Worm (Caenorhabditis elegans): ENCODE data around the gene lap-1.

DNA sequence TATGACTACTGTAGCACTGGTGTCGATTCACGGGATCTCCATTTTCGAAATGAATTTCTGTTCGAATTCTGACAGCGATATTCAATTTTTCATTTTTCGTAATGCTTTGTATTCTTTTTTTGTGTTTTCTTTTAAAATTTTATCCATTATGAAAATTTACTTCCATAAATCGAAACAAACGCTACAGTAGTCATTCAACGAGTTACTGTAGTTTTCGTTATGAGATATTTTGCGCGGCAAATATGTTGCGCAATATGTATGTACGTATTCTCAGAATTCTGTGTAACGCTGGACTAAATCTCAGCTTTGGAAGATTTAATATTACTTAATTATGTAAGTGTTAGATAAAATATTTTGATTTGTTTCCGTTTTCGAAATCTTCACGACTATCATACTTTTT lies 32.6 kb downstream of the lap-1 start:
- TF ChIP-seq snpc-4 (tag; optimal IDR thresholded peaks at IDR 0.05), result no peak
- peak; percentile 92 for TF ChIP-seq zip-8 (tag; optimal IDR thresholded peaks at IDR 0.05)
- TF ChIP-seq nhr-28 (tag; optimal IDR thresholded peaks at IDR 0.05), result no peak

Data from whole organism, mixed stage, embryonic.